Worm (Caenorhabditis elegans) whole organism, L4/young adult: ENCODE measurements around the gene T22E5.6.

Experiments
- dao-5 ChIP-seq: sonication (generic microtip); optimal IDR thresholded peaks from 2 replicates; lab custom pipeline; 2016; ENCODE audit warnings: missing genotype, missing genetic modification characterization, moderate library complexity, missing compliant biosample characterization
- him-1 ChIP-seq: sonication (generic microtip); optimal IDR thresholded peaks from 2 replicates; lab custom pipeline; 2016; ENCODE audit warnings: missing genotype, missing genetic modification reagents, missing genetic modification characterization, missing compliant biosample characterization

ce11 chrX:6364196-6364595, 52.0 kb downstream of the T22E5.6 start, which contains the start of gene C03B1.4:
- no peak for TF ChIP-seq dao-5
- no peak for TF ChIP-seq him-1 (tag; lab: Kevin White, UChicago)
